Fruit fly (Drosophila melanogaster) whole organism, embryonic: ENCODE results near the gene CG5290.

ENCODE experiments used
- Awh ChIP-seq: fragments of 200-800 bp; sonication (Bioruptor generic); IDR thresholded peaks from 2 replicates; pipeline ENCODE4, ENCODE4 v1.3.6; 2022; ENCODE audit warnings: missing biosample characterization, missing genetic modification characterization
- BEAF-32 ChIP-seq: fragments of 200-800 bp; sonication (Bioruptor generic); optimal IDR thresholded peaks from 3 replicates; lab custom pipeline; 2017; ENCODE audit warnings: missing biosample characterization, missing genetic modification characterization, mild to moderate bottlenecking, moderate library complexity, missing genetic modification reagents
- Blimp-1 ChIP-seq: fragments of 200-800 bp; sonication (Bioruptor generic); optimal IDR thresholded peaks from 3 replicates; lab custom pipeline; 2018; ENCODE audit warnings: missing biosample characterization, missing genetic modification characterization, mild to moderate bottlenecking, moderate library complexity, missing genetic modification reagents
- C15 ChIP-seq: fragments of 200-800 bp; sonication (Bioruptor generic); IDR thresholded peaks from 3 replicates; pipeline ENCODE4 v1.3.6; 2022; ENCODE audit warnings: missing biosample characterization, missing genetic modification characterization
- CG12769 ChIP-seq: fragments of 200-800 bp; sonication (Bioruptor generic); optimal IDR thresholded peaks from 2 replicates; lab custom pipeline; 2019; ENCODE audit warnings: missing biosample characterization, mild to moderate bottlenecking, missing genetic modification characterization, moderate library complexity
- CG13287 ChIP-seq: fragments of 200-800 bp; sonication (Bioruptor generic); IDR thresholded peaks from 2 replicates; pipeline ENCODE4 v1.3.6; 2022; ENCODE audit warnings: missing biosample characterization, missing genetic modification characterization; ENCODE audit not compliant: partially characterized antibody
- CG14965 ChIP-seq: fragments of 200-800 bp; sonication (Bioruptor generic); optimal IDR thresholded peaks from 2 replicates; lab custom pipeline; 2016; ENCODE audit warnings: missing biosample characterization, missing genetic modification characterization, borderline replicate concordance
- CG15479 ChIP-seq: fragments of 200-800 bp; sonication (Bioruptor generic); optimal IDR thresholded peaks from 3 replicates; lab custom pipeline; 2019; ENCODE audit warnings: missing biosample characterization, mild to moderate bottlenecking, missing genetic modification characterization, moderate library complexity
- CG1647 ChIP-seq: fragments of 200-800 bp; sonication (Bioruptor generic); optimal IDR thresholded peaks from 3 replicates; lab custom pipeline; 2016; ENCODE audit warnings: missing biosample characterization, missing genetic modification characterization
- CG17829 ChIP-seq: fragments of 200-800 bp; optimal IDR thresholded peaks from 2 replicates; lab custom pipeline; 2019; ENCODE audit warnings: missing biosample characterization, mild to moderate bottlenecking, missing genetic modification characterization, moderate library complexity
- CG18476 ChIP-seq: fragments of 200-800 bp; sonication (Bioruptor generic); optimal IDR thresholded peaks from 2 replicates; lab custom pipeline; 2016; ENCODE audit warnings: missing biosample characterization, mild to moderate bottlenecking, missing genetic modification characterization
- CG31224 ChIP-seq: fragments of 200-800 bp; sonication (Bioruptor generic); IDR thresholded peaks from 2 replicates; pipeline ENCODE4 v1.3.6; 2022; ENCODE audit warnings: missing biosample characterization, missing genetic modification characterization
- CG34224 ChIP-seq: fragments of 200-800 bp; sonication (Bioruptor generic); IDR thresholded peaks from 3 replicates; pipeline ENCODE4 v1.3.6; 2022; ENCODE audit warnings: missing biosample characterization, missing genetic modification characterization; ENCODE audit not compliant: partially characterized antibody
- CG34376 ChIP-seq: fragments of 200-800 bp; sonication (Bioruptor generic); optimal IDR thresholded peaks from 2 replicates; lab custom pipeline; 2018; ENCODE audit warnings: missing biosample characterization, mild to moderate bottlenecking, missing genetic modification characterization
- CG6175 ChIP-seq: fragments of 200-800 bp; sonication (Bioruptor generic); IDR thresholded peaks from 3 replicates; pipeline ENCODE4 v1.3.6; 2022; ENCODE audit warnings: missing biosample characterization, missing genetic modification characterization
- CG7928 ChIP-seq: fragments of 200-800 bp; sonication (Bioruptor generic); optimal IDR thresholded peaks from 2 replicates; lab custom pipeline; 2017; ENCODE audit warnings: missing biosample characterization, mild to moderate bottlenecking, missing genetic modification characterization
- CG8944 ChIP-seq: fragments of 200-800 bp; sonication (Bioruptor generic); optimal IDR thresholded peaks from 3 replicates; lab custom pipeline; 2016; ENCODE audit warnings: missing biosample characterization, missing genetic modification characterization
- ERR ChIP-seq: fragments of 200-800 bp; sonication (Bioruptor generic); optimal IDR thresholded peaks from 2 replicates; lab custom pipeline; 2016; ENCODE audit warnings: missing biosample characterization, missing genetic modification characterization
- Fer1 ChIP-seq: fragments of 200-800 bp; sonication (Bioruptor generic); optimal IDR thresholded peaks from 2 replicates; lab custom pipeline; 2017; ENCODE audit warnings: missing biosample characterization, mild to moderate bottlenecking, missing genetic modification characterization
- Gsc ChIP-seq: fragments of 200-800 bp; sonication (Bioruptor generic); IDR thresholded peaks from 2 replicates; pipeline ENCODE4 v1.3.6; 2022; ENCODE audit warnings: missing biosample characterization, missing genetic modification characterization
- HmgD ChIP-seq: fragments of 200-800 bp; sonication (Bioruptor generic); optimal IDR thresholded peaks from 3 replicates; lab custom pipeline; 2016; ENCODE audit warnings: missing biosample characterization, missing genetic modification characterization
- Hsf ChIP-seq: fragments of 200-800 bp; sonication (Bioruptor generic); optimal IDR thresholded peaks from 3 replicates; lab custom pipeline; 2016; ENCODE audit warnings: missing biosample characterization, missing genetic modification characterization
- Lim3 ChIP-seq: fragments of 200-800 bp; sonication (Bioruptor generic); IDR thresholded peaks from 2 replicates; pipeline ENCODE4 v1.3.6; 2022; ENCODE audit warnings: missing biosample characterization, missing genetic modification characterization
- MTF-1 ChIP-seq: fragments of 200-800 bp; sonication (Bioruptor generic); optimal IDR thresholded peaks from 2 replicates; lab custom pipeline; 2018; ENCODE audit warnings: missing biosample characterization, mild to moderate bottlenecking, missing genetic modification characterization, borderline replicate concordance
- NC2β ChIP-seq: fragments of 200-800 bp; sonication (Bioruptor generic); optimal IDR thresholded peaks from 2 replicates; lab custom pipeline; 2016; ENCODE audit warnings: missing biosample characterization, missing genetic modification characterization
- NfI ChIP-seq: fragments of 200-800 bp; sonication (Bioruptor generic); optimal IDR thresholded peaks from 3 replicates; lab custom pipeline; 2018; ENCODE audit warnings: missing biosample characterization, mild to moderate bottlenecking, missing genetic modification characterization, moderate library complexity
- Trl ChIP-seq, 3 experiments: fragments of >200 bp in 2 of 3; fragments of 200-800 bp in 1 of 3; sonication (Bioruptor generic) in 1 of 3; optimal IDR thresholded peaks; 2 replicates in 1 of 3; 3 replicates in 2 of 3; lab custom pipeline; 2016 to 2017; ENCODE audit warnings: missing biosample characterization in 1 of 3, missing genetic modification characterization in 1 of 3
- amos ChIP-seq: fragments of 200-800 bp; sonication (Bioruptor generic); IDR thresholded peaks from 2 replicates; pipeline ENCODE4 v1.3.6; 2022; ENCODE audit warnings: missing biosample characterization, missing genetic modification characterization; ENCODE audit not compliant: partially characterized antibody
- aop ChIP-seq: fragments of 200-800 bp; sonication (Bioruptor generic); IDR thresholded peaks from 2 replicates; pipeline ENCODE4 v1.3.6; 2022; ENCODE audit warnings: missing biosample characterization, missing genetic modification characterization
- ara ChIP-seq: fragments of 200-800 bp; sonication (Bioruptor generic); IDR thresholded peaks from 2 replicates; pipeline ENCODE4 v1.3.6; 2022; ENCODE audit warnings: missing biosample characterization, missing genetic modification characterization
- ase ChIP-seq: fragments of 200-800 bp; sonication (Bioruptor generic); IDR thresholded peaks from 3 replicates; pipeline ENCODE4 v1.3.6; 2022; ENCODE audit warnings: missing biosample characterization, missing genetic modification characterization
- caup ChIP-seq: fragments of 200-800 bp; sonication (Bioruptor generic); optimal IDR thresholded peaks from 3 replicates; lab custom pipeline; 2017; ENCODE audit warnings: missing biosample characterization, mild to moderate bottlenecking, missing genetic modification characterization, moderate library complexity; ENCODE audit not compliant: severe bottlenecking
- chinmo ChIP-seq: fragments of 200-800 bp; sonication (Bioruptor generic); IDR thresholded peaks from 4 replicates; pipeline ENCODE4 v1.3.6; 2022; ENCODE audit warnings: missing biosample characterization, missing genetic modification characterization; ENCODE audit not compliant: partially characterized antibody
- croc ChIP-seq: fragments of 200-800 bp; sonication (Bioruptor generic); conservative IDR thresholded peaks from 3 replicates; pipeline ENCODE4 v1.3.6; 2022; ENCODE audit warnings: missing biosample characterization, missing genetic modification characterization
- da ChIP-seq: fragments of 200-800 bp; sonication (Bioruptor generic); optimal IDR thresholded peaks from 2 replicates; lab custom pipeline; 2016; ENCODE audit warnings: missing biosample characterization, missing genetic modification characterization
- emc ChIP-seq: fragments of 200-800 bp; sonication (Bioruptor generic); optimal IDR thresholded peaks from 2 replicates; lab custom pipeline; 2016; ENCODE audit warnings: missing biosample characterization, missing genetic modification characterization
- ems ChIP-seq: fragments of 200-800 bp; sonication (Bioruptor generic); optimal IDR thresholded peaks from 3 replicates; lab custom pipeline; 2016; ENCODE audit warnings: missing biosample characterization, missing genetic modification characterization
- esg ChIP-seq: fragments of 200-800 bp; sonication (Bioruptor generic); conservative IDR thresholded peaks from 2 replicates; pipeline ENCODE4 v1.3.6; 2022; ENCODE audit warnings: missing biosample characterization, missing genetic modification characterization
- exex ChIP-seq: fragments of 200-800 bp; sonication (Bioruptor generic); optimal IDR thresholded peaks from 4 replicates; lab custom pipeline; 2018; ENCODE audit warnings: missing biosample characterization, mild to moderate bottlenecking, missing genetic modification characterization, moderate library complexity
- ftz-f1 ChIP-seq: fragments of 200-800 bp; sonication (Bioruptor generic); optimal IDR thresholded peaks from 2 replicates; lab custom pipeline; 2016; ENCODE audit warnings: missing biosample characterization, missing genetic modification characterization
- jumu ChIP-seq: fragments of 200-800 bp; sonication (Bioruptor generic); optimal IDR thresholded peaks from 3 replicates; lab custom pipeline; 2016; ENCODE audit warnings: missing biosample characterization, missing genetic modification characterization
- maf-S ChIP-seq: fragments of 200-800 bp; sonication (Bioruptor generic); optimal IDR thresholded peaks from 2 replicates; lab custom pipeline; 2016; ENCODE audit warnings: missing biosample characterization, missing genetic modification characterization
- pros ChIP-seq: fragments of 200-800 bp; sonication (Bioruptor generic); optimal IDR thresholded peaks from 3 replicates; lab custom pipeline; 2019; ENCODE audit warnings: missing biosample characterization, mild to moderate bottlenecking, missing genetic modification characterization, moderate library complexity
- sd ChIP-seq: fragments of 200-800 bp; sonication (Bioruptor generic); optimal IDR thresholded peaks from 3 replicates; lab custom pipeline; 2018; ENCODE audit warnings: missing biosample characterization, mild to moderate bottlenecking, missing genetic modification characterization, moderate library complexity
- sqz ChIP-seq: fragments of 200-800 bp; sonication (Bioruptor generic); optimal IDR thresholded peaks from 3 replicates; lab custom pipeline; 2018; ENCODE audit warnings: missing biosample characterization, mild to moderate bottlenecking, missing genetic modification characterization
- vfl ChIP-seq: fragments of 200-800 bp; sonication (Bioruptor generic); optimal IDR thresholded peaks from 2 replicates; lab custom pipeline; 2016; ENCODE audit warnings: missing biosample characterization, missing genetic modification characterization
- vvl ChIP-seq: fragments of 200-800 bp; sonication (Bioruptor generic); IDR thresholded peaks from 2 replicates; pipeline ENCODE4 v1.3.6; 2022; ENCODE audit warnings: missing biosample characterization, missing genetic modification characterization
- zen ChIP-seq: fragments of 200-800 bp; sonication (Bioruptor generic); optimal IDR thresholded peaks from 3 replicates; lab custom pipeline; 2018; ENCODE audit warnings: missing biosample characterization, mild to moderate bottlenecking, missing genetic modification characterization, moderate library complexity

CG5290 gene

DNA sequence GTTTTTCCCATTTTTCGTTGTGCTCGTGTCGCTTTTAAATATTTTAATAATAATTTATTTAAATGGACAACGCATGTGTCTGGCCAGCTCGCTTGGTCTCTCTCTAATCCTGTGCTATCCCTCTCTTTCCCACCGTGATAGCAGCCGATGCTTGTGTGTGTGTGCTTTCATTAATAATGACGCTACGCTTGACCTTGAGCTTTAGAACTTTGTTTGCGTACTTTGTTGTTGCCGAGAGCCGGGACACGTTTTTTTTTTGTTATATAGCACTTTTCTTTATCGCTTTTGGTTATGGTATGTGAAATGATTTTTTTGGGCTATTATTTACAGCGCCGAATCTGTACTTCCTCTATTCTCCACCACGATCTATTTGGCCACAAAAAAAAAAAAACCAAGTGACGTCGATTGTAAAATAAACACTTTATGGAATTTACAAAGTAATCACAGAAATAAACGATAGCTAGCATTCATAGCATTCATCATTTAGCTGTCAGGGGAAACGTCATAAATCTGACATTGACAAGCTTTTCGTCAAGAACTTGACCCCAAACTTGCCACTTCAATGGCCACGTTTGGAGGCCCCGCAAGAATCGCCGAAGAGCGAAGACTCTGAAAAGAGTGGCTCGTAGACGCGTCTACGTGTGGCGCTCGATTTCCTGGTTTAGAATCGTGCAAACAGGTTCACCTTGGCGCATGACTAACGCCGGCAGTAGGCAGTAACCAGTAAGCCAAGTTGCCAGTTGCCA is 46.0 kb upstream of the CG5290 start (continued):
- TF ChIP-seq chinmo (GFP tag; lab: Robert Waterston, UW) (peak; percentile 34; the same call in 1 of the 4 replicates), sqz (peak; percentile 3), Trl (optimal IDR thresholded peaks at IDR 0.05; lab: Kevin White, UChicago) (no peak), Trl (GFP tag; optimal IDR thresholded peaks at IDR 0.05; lab: Kevin White, UChicago) (no peak), ara (GFP tag; lab: Robert Waterston, UW) (no peak), CG1647 (GFP tag; lab: Kevin White, UChicago) (no peak), amos (GFP tag; lab: Robert Waterston, UW) (no peak), ERR (GFP tag; lab: Kevin White, UChicago) (peak; percentile 54), C15 (GFP tag; lab: Robert Waterston, UW) (no peak), esg (GFP tag; lab: Robert Waterston, UW) (no peak), NfI (GFP tag; lab: Kevin White, UChicago) (no peak), ase (no peak), vvl (GFP tag; lab: Robert Waterston, UW) (no peak), CG18476 (GFP tag; lab: Kevin White, UChicago) (no peak), Lim3 (GFP tag; lab: Robert Waterston, UW) (no peak), Gsc (GFP tag; lab: Robert Waterston, UW) (no peak), zen (tag; lab: Kevin White, UChicago) (no peak), CG8944 (no peak), CG17829 (tag; lab: Kevin White, UChicago) (no peak), CG13287 (GFP tag; lab: Robert Waterston, UW) (no peak), da (GFP tag; lab: Kevin White, UChicago) (no peak), caup (GFP tag; lab: Kevin White, UChicago) (peak; percentile 7), Awh (GFP tag; lab: Robert Waterston, UW) (no peak), BEAF-32 (GFP tag; lab: Kevin White, UChicago) (no peak), Blimp-1 (GFP tag; lab: Kevin White, UChicago) (peak; percentile 9), croc (no peak), aop (GFP tag; lab: Robert Waterston, UW) (no peak), sd (tag; lab: Kevin White, UChicago) (peak; percentile 92), CG15479 (no peak), CG14965 (GFP tag; lab: Kevin White, UChicago) (no peak), CG6175 (GFP tag; lab: Robert Waterston, UW) (0 out of 3 replicates have a peak, but pooled peaks have one; percentile 40), pros (GFP tag; lab: Kevin White, UChicago) (no peak), NC2β (GFP tag; lab: Kevin White, UChicago) (no peak), ems (GFP tag; lab: Kevin White, UChicago) (no peak), CG34376 (GFP tag; lab: Kevin White, UChicago) (peak; percentile 55), Hsf (GFP tag; lab: Kevin White, UChicago) (no peak), maf-S (GFP tag; lab: Kevin White, UChicago) (no peak), vfl (GFP tag; lab: Kevin White, UChicago) (no peak), Fer1 (GFP tag; lab: Kevin White, UChicago) (no peak), ftz-f1 (GFP tag; lab: Kevin White, UChicago) (peak; percentile 88), emc (no peak), CG31224 (GFP tag; lab: Robert Waterston, UW) (no peak), CG34224 (GFP tag; lab: Robert Waterston, UW) (no peak), CG7928 (no peak), HmgD (GFP tag; lab: Kevin White, UChicago) (no peak), MTF-1 (no peak), jumu (GFP tag; lab: Kevin White, UChicago) (no peak), CG12769 (no peak), exex (tag; lab: Kevin White, UChicago) (peak; percentile 61)
- TF ChIP-seq, all 482 proteins: peak for 19
